Fruit fly (Drosophila melanogaster): ENCODE results near the gene Brd7-9.

Gene Brd7-9

DNA sequence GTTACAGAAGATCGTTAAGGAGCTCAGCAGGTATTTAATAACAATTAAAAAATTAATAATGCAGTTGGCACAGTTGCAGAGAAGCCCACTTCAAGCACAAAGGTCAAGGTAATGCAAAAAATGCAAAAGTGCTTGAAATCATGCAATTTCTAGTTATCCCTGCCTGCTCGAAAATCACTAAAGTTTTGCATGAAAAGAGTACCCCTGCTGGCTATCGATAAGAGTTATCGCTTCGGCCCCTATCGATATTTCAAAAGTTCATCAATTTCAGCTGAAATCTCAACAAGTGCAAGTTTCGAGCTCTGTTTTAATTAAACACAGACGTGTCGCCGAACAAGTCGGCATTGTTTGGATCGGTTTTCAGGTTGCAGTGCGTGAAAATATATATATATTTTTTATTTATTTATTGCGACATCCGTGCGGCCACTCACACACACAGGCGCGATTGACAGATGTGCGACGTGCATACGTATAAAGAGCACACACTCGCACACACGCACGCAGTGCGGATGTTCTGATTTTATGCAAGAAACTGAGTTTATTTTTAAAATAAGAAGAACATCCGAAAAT, 38.7 kb downstream of the Brd7-9 start (continued):
- TF ChIP-seq Lpt (GFP tag; optimal IDR thresholded peaks at IDR 0.05) (peak; percentile 17), CG6854 (GFP tag; optimal IDR thresholded peaks at IDR 0.05) (peak; percentile 64), eg (GFP tag; IDR thresholded peaks at IDR 0.05) (peak; percentile 57; the same call in 1 of the 3 replicates), lz (GFP tag; optimal IDR thresholded peaks at IDR 0.05) (peak; percentile 63), Sox15 (GFP tag; optimal IDR thresholded peaks at IDR 0.05) (peak; percentile 11), vri (GFP tag; optimal IDR thresholded peaks at IDR 0.05) (peak; percentile 45), CG9139 (GFP tag; optimal IDR thresholded peaks at IDR 0.05) (no peak), svp (GFP tag) (peak; percentile 89), CG10669 (GFP tag; optimal IDR thresholded peaks at IDR 0.05) (peak; percentile 50), fd59A (GFP tag; optimal IDR thresholded peaks at IDR 0.05) (no peak), CG16779 (tag; optimal IDR thresholded peaks at IDR 0.05) (no peak), CG7368 (GFP tag; optimal IDR thresholded peaks at IDR 0.05) (no peak), achi (GFP tag; optimal IDR thresholded peaks at IDR 0.05) (peak; percentile 52), fd85E (GFP tag; optimal IDR thresholded peaks at IDR 0.05) (no peak), Sox14 (GFP tag; optimal IDR thresholded peaks at IDR 0.05) (peak; percentile 47), dsx (GFP tag; optimal IDR thresholded peaks at IDR 0.05; ENCODE audit: poor library complexity, severe bottlenecking) (peak; percentile 54), Hr38 (GFP tag; optimal IDR thresholded peaks at IDR 0.05) (no peak), net (GFP tag; optimal IDR thresholded peaks at IDR 0.05) (peak; percentile 48), CG6792 (GFP tag; optimal IDR thresholded peaks at IDR 0.05) (peak; percentile 29), Hr39 (GFP tag; optimal IDR thresholded peaks at IDR 0.05) (peak; percentile 62)

DNA sequence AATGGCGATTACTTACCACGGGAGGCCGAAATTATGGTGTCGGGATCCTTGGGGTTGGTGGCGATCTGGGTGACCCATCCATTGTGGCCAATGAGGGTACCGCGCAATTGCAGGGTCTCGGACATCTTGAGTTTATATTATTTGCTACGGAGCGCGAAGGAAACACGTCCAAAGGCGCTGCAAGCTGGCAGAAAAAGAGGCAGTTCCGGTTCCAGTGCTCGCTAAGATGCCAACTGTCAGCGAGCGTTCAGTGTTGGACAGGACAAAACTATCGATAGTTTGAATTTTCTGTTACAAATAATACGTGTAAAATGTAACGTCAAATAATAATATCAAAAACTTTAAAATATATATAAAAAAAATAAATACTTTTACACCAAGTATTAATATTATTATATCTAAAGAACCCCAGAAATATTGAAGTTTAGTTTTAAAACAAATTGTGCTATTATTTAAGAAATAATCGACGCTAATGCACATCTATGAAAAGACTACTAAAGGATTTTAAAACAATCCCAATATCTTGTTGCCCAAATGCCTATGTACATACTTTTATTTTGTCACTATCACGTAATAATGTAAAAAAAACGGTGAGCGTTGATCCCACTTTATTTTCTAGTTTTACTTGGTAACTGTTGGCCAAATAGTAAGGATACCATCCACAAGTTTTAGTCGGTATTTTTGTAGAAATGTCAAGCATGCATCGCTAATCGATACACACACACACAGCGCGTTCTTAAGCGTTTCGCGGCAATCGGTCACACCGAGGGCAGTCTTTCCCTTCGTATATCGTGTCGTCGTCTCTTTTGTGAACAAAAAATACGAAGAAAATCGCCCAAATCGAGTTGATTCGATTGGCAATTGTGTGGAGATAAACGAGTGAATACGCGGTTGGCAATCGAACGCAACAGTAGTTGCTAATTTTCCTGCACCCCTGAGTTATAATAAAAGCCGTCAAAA, 44.7 kb downstream of the Brd7-9 start, which contains the start of the genes Rack1 and mts:
Rack1 (minus strand) TSS at position 271 of the 960 bp plus-strand sequence.
mts (plus strand) TSS at position 606 of the 960 bp plus-strand sequence.
- TF ChIP-seq esn (GFP tag; optimal IDR thresholded peaks at IDR 0.05) = peak; percentile 85
- TF ChIP-seq CG31627 (GFP tag; optimal IDR thresholded peaks at IDR 0.05) = peak; percentile 64
- peak; percentile 84 for TF ChIP-seq net (GFP tag; optimal IDR thresholded peaks at IDR 0.05)
- peak; percentile 64 for TF ChIP-seq Hr39 (GFP tag; optimal IDR thresholded peaks at IDR 0.05)
- TF ChIP-seq OdsH (GFP tag; optimal IDR thresholded peaks at IDR 0.05) = peak; percentile 68
- peak; percentile 79 for TF ChIP-seq eg (GFP tag; IDR thresholded peaks at IDR 0.05)
- peak; percentile 72 for TF ChIP-seq fd85E (GFP tag; optimal IDR thresholded peaks at IDR 0.05)
- TF ChIP-seq ss (GFP tag; optimal IDR thresholded peaks at IDR 0.05) = peak; percentile 73 to 83
- TF ChIP-seq CG6854 (GFP tag; optimal IDR thresholded peaks at IDR 0.05) = peak; percentile 90
- peak; percentile 59 for TF ChIP-seq Blimp-1 (GFP tag; optimal IDR thresholded peaks at IDR 0.05)
- no peak for TF ChIP-seq CG15336 (GFP tag; IDR thresholded peaks at IDR 0.05)
- peak; percentile 71 for TF ChIP-seq Eip75B (GFP tag; optimal IDR thresholded peaks at IDR 0.05)
- peak; percentile 82 for TF ChIP-seq CG9139 (GFP tag; optimal IDR thresholded peaks at IDR 0.05)
- peak; percentile 45 for TF ChIP-seq Smox (GFP tag; optimal IDR thresholded peaks at IDR 0.05)
- peak; percentile 38 for TF ChIP-seq Sox15 (GFP tag; optimal IDR thresholded peaks at IDR 0.05)
- no peak for TF ChIP-seq Gug (GFP tag; IDR thresholded peaks at IDR 0.05)
- TF ChIP-seq topi (GFP tag; optimal IDR thresholded peaks at IDR 0.05) = peak; percentile 79
- TF ChIP-seq CG6276 (GFP tag; optimal IDR thresholded peaks at IDR 0.05) = peak; percentile 12
- no peak for TF ChIP-seq Eip93F (GFP tag; optimal IDR thresholded peaks at IDR 0.05)
- no peak for TF ChIP-seq Hr38 (GFP tag; optimal IDR thresholded peaks at IDR 0.05)
- TF ChIP-seq Sox14 (GFP tag; optimal IDR thresholded peaks at IDR 0.05) = no peak
- TF ChIP-seq CG11294 (GFP tag; IDR thresholded peaks at IDR 0.05) = no peak
- TF ChIP-seq dsx (GFP tag; optimal IDR thresholded peaks at IDR 0.05; ENCODE audit: poor library complexity, severe bottlenecking) = peak; percentile 31
- peak; percentile 36 to 83 for TF ChIP-seq salr (GFP tag; optimal IDR thresholded peaks at IDR 0.05)
- peak; percentile 60 for TF ChIP-seq CG3032 (tag; optimal IDR thresholded peaks at IDR 0.05)
- no peak for TF ChIP-seq Ets96B (tag; optimal IDR thresholded peaks at IDR 0.05)
- TF ChIP-seq spab (GFP tag; optimal IDR thresholded peaks at IDR 0.05) = peak; percentile 35
- peak; percentile 78 for TF ChIP-seq Sox102F (GFP tag; optimal IDR thresholded peaks at IDR 0.05)
- peak; percentile 57 for TF ChIP-seq CG6792 (GFP tag; optimal IDR thresholded peaks at IDR 0.05)
- TF ChIP-seq Eip78C (GFP tag) = peak; percentile 94
- peak; percentile 71 for TF ChIP-seq CG10669 (GFP tag; optimal IDR thresholded peaks at IDR 0.05)
- peak; percentile 57 for TF ChIP-seq fkh (GFP tag; optimal IDR thresholded peaks at IDR 0.05)
- no peak for TF ChIP-seq fd59A (GFP tag; optimal IDR thresholded peaks at IDR 0.05)
- TF ChIP-seq CG3919 (GFP tag; optimal IDR thresholded peaks at IDR 0.05) = peak; percentile 90
- peak; percentile 61 for TF ChIP-seq pdm3 (GFP tag; optimal IDR thresholded peaks at IDR 0.05)
- peak; percentile 73 for TF ChIP-seq CG34406 (GFP tag; optimal IDR thresholded peaks at IDR 0.05)
- TF ChIP-seq CG16779 (tag; optimal IDR thresholded peaks at IDR 0.05) = peak; percentile 73
- TF ChIP-seq CG6163 (GFP tag; IDR thresholded peaks at IDR 0.05) = peak; percentile 86

Data from whole organism, prepupa.